Fruit fly (Drosophila melanogaster) whole organism, embryonic: ENCODE measurements around the gene Osi20.
A peak's percentile ranks its signal among the peaks of the same experiment; 100 is the strongest.

ENCODE experiments used
- BEAF-32 ChIP-seq: fragments of 200-800 bp; sonication (Bioruptor generic); optimal IDR thresholded peaks from 3 replicates; lab custom pipeline; 2017; ENCODE audit warnings: missing biosample characterization, missing genetic modification characterization, mild to moderate bottlenecking, moderate library complexity, missing genetic modification reagents
- C15 ChIP-seq: fragments of 200-800 bp; sonication (Bioruptor generic); IDR thresholded peaks from 3 replicates; pipeline ENCODE4 v1.3.6; 2022; ENCODE audit warnings: missing biosample characterization, missing genetic modification characterization
- CG13123 ChIP-seq: fragments of 200-800 bp; sonication (Bioruptor generic); optimal IDR thresholded peaks from 2 replicates; lab custom pipeline; 2016; ENCODE audit warnings: missing biosample characterization, missing genetic modification characterization
- CG13624 ChIP-seq: fragments of 200-800 bp; sonication (Bioruptor generic); optimal IDR thresholded peaks from 2 replicates; lab custom pipeline; 2016; ENCODE audit warnings: missing biosample characterization, missing genetic modification characterization
- CG14667 ChIP-seq: fragments of 200-800 bp; sonication (Bioruptor generic); IDR thresholded peaks from 2 replicates; pipeline ENCODE4 v1.3.6; 2022; ENCODE audit warnings: missing biosample characterization, missing genetic modification characterization
- CG15011 ChIP-seq: fragments of 200-800 bp; sonication (Bioruptor generic); optimal IDR thresholded peaks from 3 replicates; lab custom pipeline; 2018; ENCODE audit warnings: missing biosample characterization, mild to moderate bottlenecking, missing genetic modification characterization
- CG15479 ChIP-seq: fragments of 200-800 bp; sonication (Bioruptor generic); optimal IDR thresholded peaks from 3 replicates; lab custom pipeline; 2019; ENCODE audit warnings: missing biosample characterization, mild to moderate bottlenecking, missing genetic modification characterization, moderate library complexity
- CG1647 ChIP-seq: fragments of 200-800 bp; sonication (Bioruptor generic); optimal IDR thresholded peaks from 3 replicates; lab custom pipeline; 2016; ENCODE audit warnings: missing biosample characterization, missing genetic modification characterization
- CG16863 ChIP-seq: fragments of 200-800 bp; sonication (Bioruptor generic); optimal IDR thresholded peaks from 3 replicates; lab custom pipeline; 2016; ENCODE audit warnings: missing biosample characterization, missing genetic modification characterization
- CG32532 ChIP-seq: fragments of 200-800 bp; sonication (Bioruptor generic); IDR thresholded peaks from 2 replicates; pipeline ENCODE4 v1.3.6; 2022; ENCODE audit warnings: missing biosample characterization, missing genetic modification characterization
- CG34376 ChIP-seq: fragments of 200-800 bp; sonication (Bioruptor generic); optimal IDR thresholded peaks from 2 replicates; lab custom pipeline; 2018; ENCODE audit warnings: missing biosample characterization, mild to moderate bottlenecking, missing genetic modification characterization
- CG4707 ChIP-seq: fragments of 200-800 bp; sonication (Bioruptor generic); optimal IDR thresholded peaks from 2 replicates; lab custom pipeline; 2018; ENCODE audit warnings: missing biosample characterization, mild to moderate bottlenecking, missing genetic modification characterization, moderate library complexity
- CG6791 ChIP-seq: fragments of 200-800 bp; sonication (Bioruptor generic); IDR thresholded peaks from 3 replicates; pipeline ENCODE4 v1.3.6; 2022; ENCODE audit warnings: missing biosample characterization, missing genetic modification characterization; ENCODE audit not compliant: partially characterized antibody
- CG6854 ChIP-seq: fragments of 200-800 bp; sonication (Bioruptor generic); optimal IDR thresholded peaks from 3 replicates; lab custom pipeline; 2017; ENCODE audit warnings: missing biosample characterization, mild to moderate bottlenecking, missing genetic modification characterization
- CG8924 ChIP-seq: fragments of 200-800 bp; optimal IDR thresholded peaks from 3 replicates; lab custom pipeline; 2019; ENCODE audit warnings: missing biosample characterization, mild to moderate bottlenecking, missing genetic modification characterization, moderate library complexity
- CG9932 ChIP-seq: fragments of 200-800 bp; sonication (Bioruptor generic); IDR thresholded peaks from 2 replicates; pipeline ENCODE4 v1.3.6; 2022; ENCODE audit warnings: missing biosample characterization, missing genetic modification characterization
- Camta ChIP-seq: fragments of 200-800 bp; sonication (Bioruptor generic); optimal IDR thresholded peaks from 2 replicates; lab custom pipeline; 2016; ENCODE audit warnings: missing biosample characterization, missing genetic modification characterization
- Doc3 ChIP-seq: fragments of 200-800 bp; sonication (Bioruptor generic); IDR thresholded peaks from 3 replicates; pipeline ENCODE4 v1.3.6; 2022; ENCODE audit warnings: missing biosample characterization, missing genetic modification characterization; ENCODE audit not compliant: partially characterized antibody
- Dref ChIP-seq: fragments of 200-800 bp; sonication (Bioruptor generic); IDR thresholded peaks from 2 replicates; pipeline ENCODE4 v1.3.6; 2022; ENCODE audit warnings: missing biosample characterization, missing genetic modification characterization
- Fer2 ChIP-seq: fragments of 200-800 bp; sonication (Bioruptor generic); optimal IDR thresholded peaks from 2 replicates; lab custom pipeline; 2018; ENCODE audit warnings: missing biosample characterization, mild to moderate bottlenecking, missing genetic modification characterization, moderate library complexity
- Hmr ChIP-seq: fragments of 200-800 bp; sonication (Bioruptor generic); optimal IDR thresholded peaks from 3 replicates; lab custom pipeline; 2017; ENCODE audit warnings: mild to moderate bottlenecking, missing biosample characterization, missing genetic modification reagents, missing genetic modification characterization
- Hr51 ChIP-seq, 2 experiments: fragments of 200-800 bp; sonication (Bioruptor generic); optimal IDR thresholded peaks; 2 replicates in 1 of 2; 3 replicates in 1 of 2; lab custom pipeline; 2016 to 2018; ENCODE audit warnings: missing biosample characterization in 2 of 2, missing genetic modification characterization in 2 of 2, mild to moderate bottlenecking in 1 of 2, moderate library complexity in 1 of 2
- Mad ChIP-seq: fragments of 200-800 bp; sonication (Bioruptor generic); optimal IDR thresholded peaks from 2 replicates; lab custom pipeline; 2016; ENCODE audit warnings: missing biosample characterization, missing genetic modification characterization
- Med ChIP-seq: fragments of 200-800 bp; sonication (Bioruptor generic); peaks from one replicate; lab custom pipeline; 2016; ENCODE audit warnings: missing biosample characterization, missing genetic modification characterization, mild to moderate bottlenecking, inconsistent platforms, moderate library complexity
- Meics ChIP-seq: fragments of 200-800 bp; sonication (Bioruptor generic); optimal IDR thresholded peaks from 2 replicates; lab custom pipeline; 2017; ENCODE audit warnings: missing biosample characterization, mild to moderate bottlenecking, missing genetic modification characterization
- Mes4 ChIP-seq: fragments of 200-800 bp; sonication (Bioruptor generic); optimal IDR thresholded peaks from 2 replicates; lab custom pipeline; 2016; ENCODE audit warnings: missing biosample characterization, missing genetic modification characterization
- Myb ChIP-seq: fragments of 200-800 bp; sonication (Bioruptor generic); optimal IDR thresholded peaks from 2 replicates; lab custom pipeline; 2016; ENCODE audit warnings: missing biosample characterization, missing genetic modification characterization
- Rfx ChIP-seq: fragments of 200-800 bp; sonication (Bioruptor generic); IDR thresholded peaks from 2 replicates; pipeline ENCODE4 v1.3.6; 2022; ENCODE audit warnings: missing biosample characterization, missing genetic modification characterization
- Scr ChIP-seq: fragments of 200-800 bp; sonication (Bioruptor generic); IDR thresholded peaks from 2 replicates; pipeline ENCODE4 v1.3.6; 2022; ENCODE audit warnings: missing biosample characterization, missing genetic modification characterization; ENCODE audit not compliant: partially characterized antibody
- al ChIP-seq: fragments of 200-800 bp; sonication (Bioruptor generic); IDR thresholded peaks from 2 replicates; pipeline ENCODE4 v1.3.6; 2022; ENCODE audit warnings: missing biosample characterization, missing genetic modification characterization
- cwo ChIP-seq: fragments of 200-800 bp; sonication (Bioruptor generic); optimal IDR thresholded peaks from 3 replicates; lab custom pipeline; 2017; ENCODE audit warnings: missing biosample characterization, missing genetic modification characterization, mild to moderate bottlenecking, moderate library complexity, missing genetic modification reagents
- gcm ChIP-seq: fragments of 200-800 bp; sonication (Bioruptor generic); optimal IDR thresholded peaks from 2 replicates; lab custom pipeline; 2019; ENCODE audit warnings: missing biosample characterization, mild to moderate bottlenecking, missing genetic modification characterization, moderate library complexity
- gem ChIP-seq: fragments of 200-800 bp; sonication (Bioruptor generic); optimal IDR thresholded peaks from 2 replicates; lab custom pipeline; 2019; ENCODE audit warnings: missing biosample characterization, mild to moderate bottlenecking, missing genetic modification characterization, moderate library complexity
- grau ChIP-seq: fragments of 200-800 bp; optimal IDR thresholded peaks from 3 replicates; lab custom pipeline; 2019; ENCODE audit warnings: missing biosample characterization, mild to moderate bottlenecking, missing genetic modification characterization, moderate library complexity
- gsb ChIP-seq: fragments of 200-800 bp; sonication (Bioruptor generic); IDR thresholded peaks from 2 replicates; pipeline ENCODE4 v1.3.6; 2022; ENCODE audit warnings: missing biosample characterization, missing genetic modification characterization
- insv ChIP-seq, 2 experiments: fragments of 200-800 bp; sonication (Bioruptor generic); optimal IDR thresholded peaks; 3 replicates each; lab custom pipeline; 2016 to 2018; ENCODE audit warnings: missing biosample characterization in 2 of 2, missing genetic modification characterization in 2 of 2
- maf-S ChIP-seq: fragments of 200-800 bp; sonication (Bioruptor generic); optimal IDR thresholded peaks from 2 replicates; lab custom pipeline; 2016; ENCODE audit warnings: missing biosample characterization, missing genetic modification characterization
- mam ChIP-seq: fragments of 200-800 bp; sonication (Bioruptor generic); optimal IDR thresholded peaks from 3 replicates; lab custom pipeline; 2016; ENCODE audit warnings: missing biosample characterization, missing genetic modification characterization
- oc ChIP-seq: fragments of 200-800 bp; sonication (Bioruptor generic); optimal IDR thresholded peaks from 2 replicates; lab custom pipeline; 2018; ENCODE audit warnings: missing biosample characterization, mild to moderate bottlenecking, missing genetic modification characterization, moderate library complexity
- odd ChIP-seq: fragments of 200-800 bp; sonication (Bioruptor generic); optimal IDR thresholded peaks from 2 replicates; lab custom pipeline; 2017; ENCODE audit warnings: missing biosample characterization, mild to moderate bottlenecking, missing genetic modification characterization
- psq ChIP-seq: fragments of 200-800 bp; sonication (Bioruptor generic); optimal IDR thresholded peaks from 2 replicates; lab custom pipeline; 2017; ENCODE audit warnings: missing biosample characterization, missing genetic modification characterization
- ranshi ChIP-seq: fragments of 200-800 bp; sonication (Bioruptor generic); IDR thresholded peaks from 2 replicates; pipeline ENCODE4 v1.3.6; 2022; ENCODE audit warnings: missing biosample characterization, missing genetic modification characterization
- sug ChIP-seq: fragments of 200-800 bp; optimal IDR thresholded peaks from 2 replicates; lab custom pipeline; 2019; ENCODE audit warnings: missing biosample characterization, mild to moderate bottlenecking, missing genetic modification characterization, moderate library complexity
- tup ChIP-seq: fragments of 200-800 bp; sonication (Bioruptor generic); optimal IDR thresholded peaks from 2 replicates; lab custom pipeline; 2016; ENCODE audit warnings: missing biosample characterization, mild to moderate bottlenecking, missing genetic modification characterization, moderate library complexity
- tx ChIP-seq: fragments of 200-800 bp; sonication (Bioruptor generic); optimal IDR thresholded peaks from 2 replicates; lab custom pipeline; 2016; ENCODE audit warnings: missing biosample characterization, missing genetic modification characterization
- unpg ChIP-seq: fragments of 200-800 bp; sonication (Bioruptor generic); optimal IDR thresholded peaks from 3 replicates; lab custom pipeline; 2018; ENCODE audit warnings: missing biosample characterization, mild to moderate bottlenecking, missing genetic modification characterization, moderate library complexity
- z ChIP-seq: fragments of 200-800 bp; sonication (Bioruptor generic); IDR thresholded peaks from 3 replicates; pipeline ENCODE4 v1.3.6; 2022; ENCODE audit warnings: missing biosample characterization, missing genetic modification characterization
- zfh1 ChIP-seq: fragments of 200-800 bp; sonication (Bioruptor generic); IDR thresholded peaks from 3 replicates; pipeline ENCODE4 v1.3.6; 2022; ENCODE audit warnings: missing biosample characterization, missing genetic modification characterization

The Osi20 gene

DNA sequence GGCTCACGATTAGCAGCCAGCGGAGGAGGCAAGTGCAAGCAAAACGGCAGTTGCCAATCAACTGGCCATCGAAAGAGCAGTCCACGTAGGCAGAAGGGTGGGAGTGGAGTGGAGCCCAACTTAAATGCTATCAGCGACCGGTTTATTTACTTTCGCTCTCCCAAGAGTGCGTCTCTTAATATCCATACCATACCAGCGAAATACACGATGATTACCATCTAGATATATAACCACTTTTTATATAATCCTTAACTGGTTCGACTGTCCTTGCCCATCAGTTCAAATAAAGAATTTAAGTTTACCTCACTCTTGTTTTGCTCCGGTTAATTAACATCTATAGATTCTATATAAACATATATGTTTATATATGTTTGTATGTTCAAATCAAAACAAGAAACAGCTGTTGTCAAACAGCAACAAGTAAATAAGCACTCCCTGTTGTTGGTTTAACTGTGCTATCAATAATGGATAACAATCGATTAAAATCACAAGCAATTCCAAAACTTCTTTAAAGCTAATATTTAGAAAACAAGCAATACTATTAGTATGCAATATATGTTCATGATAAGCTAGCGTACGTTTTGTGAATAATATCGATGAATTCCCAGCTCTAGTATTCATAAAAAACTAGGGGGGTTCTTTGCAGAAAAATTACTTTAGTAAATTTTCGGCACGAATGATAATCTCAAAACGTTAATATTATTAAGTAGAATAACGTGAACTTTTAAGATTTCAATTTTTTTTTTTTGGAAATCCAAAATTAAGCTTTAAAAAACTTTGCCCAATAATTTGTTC is 33.8 kb downstream of the Osi20 start (continued):
- TF ChIP-seq zfh1 (GFP tag; lab: Robert Waterston, UW) (no peak), psq (GFP tag; lab: Kevin White, UChicago) (peak; percentile 50), Myb (GFP tag; lab: Kevin White, UChicago) (peak; percentile 10), Dref (GFP tag; lab: Robert Waterston, UW) (peak; percentile 57), Scr (GFP tag; lab: Robert Waterston, UW) (peak; percentile 45), CG32532 (GFP tag; lab: Robert Waterston, UW) (peak; percentile 52; the same call in 1 of the 2 replicates), CG15479 (no peak), gem (tag; lab: Kevin White, UChicago) (peak; percentile 68), cwo (GFP tag; lab: Kevin White, UChicago) (peak; percentile 25), Mad (peak; percentile 2), Mes4 (peak; percentile 27), CG6791 (GFP tag; lab: Robert Waterston, UW) (no peak), tup (GFP tag; lab: Kevin White, UChicago) (peak; percentile 12), sug (peak; percentile 51), unpg (peak; percentile 40), ranshi (GFP tag; lab: Robert Waterston, UW) (no peak; the same call in 1 of the 2 replicates), oc (tag; lab: Kevin White, UChicago) (no peak), Camta (GFP tag; lab: Kevin White, UChicago) (peak; percentile 16), maf-S (GFP tag; lab: Kevin White, UChicago) (no peak), Med (GFP tag; lab: Kevin White, UChicago) (peak; percentile 87), C15 (GFP tag; lab: Robert Waterston, UW) (peak; percentile 55; the same call in 1 of the 3 replicates), al (GFP tag; lab: Robert Waterston, UW) (0 out of 2 replicates have a peak, but pooled peaks have one; percentile 10), CG34376 (GFP tag; lab: Kevin White, UChicago) (peak; percentile 67), tx (GFP tag; lab: Kevin White, UChicago) (peak; percentile 6), Hr51 (GFP tag; optimal IDR thresholded peaks at IDR 0.05; lab: Kevin White, UChicago) (peak in 1 of 2 experiments; percentile 25), CG9932 (peak; percentile 66), BEAF-32 (GFP tag; lab: Kevin White, UChicago) (peak; percentile 46), CG15011 (GFP tag; lab: Kevin White, UChicago) (peak; percentile 67), CG13123 (GFP tag; lab: Kevin White, UChicago) (peak; percentile 42), z (GFP tag; lab: Robert Waterston, UW) (no peak), CG6854 (GFP tag; lab: Kevin White, UChicago) (peak; percentile 71), CG14667 (GFP tag; lab: Robert Waterston, UW) (no peak), gsb (peak; percentile 37; the same call in 1 of the 2 replicates), CG13624 (GFP tag; lab: Kevin White, UChicago) (peak; percentile 42), odd (peak; percentile 66), CG8924 (peak; percentile 65), Hmr (GFP tag; lab: Kevin White, UChicago) (peak; percentile 78), Meics (GFP tag; lab: Kevin White, UChicago) (peak; percentile 96), CG1647 (GFP tag; lab: Kevin White, UChicago) (peak; percentile 50), gcm (GFP tag; lab: Kevin White, UChicago) (peak; percentile 22), Rfx (GFP tag; lab: Robert Waterston, UW) (peak; percentile 77), grau (tag; lab: Kevin White, UChicago) (peak; percentile 32), CG4707 (GFP tag; lab: Kevin White, UChicago) (peak; percentile 3), insv (GFP tag; optimal IDR thresholded peaks at IDR 0.05; lab: Kevin White, UChicago) (peak in 1 of 2 experiments; percentile 45), Fer2 (tag; lab: Kevin White, UChicago) (peak; percentile 3), Doc3 (GFP tag; lab: Robert Waterston, UW) (peak; percentile 26; the same call in 2 of the 3 replicates), CG16863 (peak; percentile 18), mam (peak; percentile 41)
